Worm (Caenorhabditis elegans) whole organism, L3 larva: ENCODE results near the gene ins-13.

ENCODE experiments used
- ama-1 ChIP-seq: fragments of 150-350 bp; optimal IDR thresholded peaks from 2 replicates; lab custom pipeline; 2018
- fos-1 ChIP-seq: fragments of 150-350 bp; optimal IDR thresholded peaks from 2 replicates; lab custom pipeline; 2014; ENCODE audit warnings: missing biosample characterization, missing genetic modification characterization
- nhr-237 ChIP-seq: fragments of 150-350 bp; optimal IDR thresholded peaks from 2 replicates; lab custom pipeline; 2014; ENCODE audit warnings: missing biosample characterization, missing genetic modification characterization
- nhr-28 ChIP-seq: fragments of 150-350 bp; optimal IDR thresholded peaks from 2 replicates; lab custom pipeline; 2014; ENCODE audit warnings: missing biosample characterization, missing genetic modification characterization
- zag-1 ChIP-seq: fragments of 150-350 bp; optimal IDR thresholded peaks from 2 replicates; lab custom pipeline; 2014; ENCODE audit warnings: missing biosample characterization, missing genetic modification characterization

- TF ChIP-seq fos-1 (tag; lab: Kevin White, UChicago) (no peak), zag-1 (tag; lab: Kevin White, UChicago) (no peak), nhr-28 (tag; lab: Kevin White, UChicago) (no peak), nhr-237 (tag; lab: Kevin White, UChicago) (no peak), ama-1 (lab: Kevin White, UChicago) (no peak)
These were observed 16.7 kb upstream of the ins-13 start, which contains the start of gene C17C3.3 for ce11 chrII:5561392-5561791.
